Worm (Caenorhabditis elegans) whole organism, L4 larva: ENCODE measurements around the gene nlp-35.
A peak's percentile ranks its signal among the peaks of the same experiment; 100 is the strongest.

Source experiments
- F26F4.8 ChIP-seq: fragments of 200-800 bp; sonication (Bioruptor generic); conservative IDR thresholded peaks from 2 replicates; pipeline ENCODE4 v1.3.6; 2022; ENCODE audit warnings: missing genetic modification characterization, missing compliant biosample characterization
- F49E8.2 ChIP-seq: sonication (generic microtip); optimal IDR thresholded peaks from 2 replicates; lab custom pipeline; 2016; ENCODE audit warnings: missing compliant biosample characterization, mild to moderate bottlenecking, missing genetic modification characterization, borderline replicate concordance
- T26A8.4 ChIP-seq: fragments of 200-800 bp; sonication (Bioruptor generic); IDR thresholded peaks from 2 replicates; pipeline ENCODE4 v1.3.6; 2022; ENCODE audit warnings: missing genetic modification characterization, missing compliant biosample characterization
- Y75B8A.6 ChIP-seq: fragments of 200-800 bp; sonication (Bioruptor generic); IDR thresholded peaks from 2 replicates; pipeline ENCODE4 v1.3.6; 2022; ENCODE audit warnings: missing genetic modification reagents, missing genetic modification characterization, missing compliant biosample characterization
- aha-1 ChIP-seq: fragments of 150-350 bp; peaks from one replicate; lab custom pipeline; 2014; ENCODE audit warnings: missing biosample characterization, missing genetic modification characterization
- arid-1 ChIP-seq: fragments of 200-800 bp; sonication (Bioruptor generic); conservative IDR thresholded peaks from 2 replicates; pipeline ENCODE4 v1.3.6; 2022; ENCODE audit warnings: missing genetic modification reagents, missing genetic modification characterization, missing compliant biosample characterization
- ceh-20 ChIP-seq: fragments of 200-800 bp; sonication (Bioruptor generic); IDR thresholded peaks from 2 replicates; pipeline ENCODE4 v1.3.6; 2022; ENCODE audit warnings: missing genetic modification reagents, missing genetic modification characterization, missing compliant biosample characterization
- daf-16 ChIP-seq, 3 experiments: sonication (generic microtip); optimal IDR thresholded peaks; 2 replicates each; lab custom pipeline; 2016 to 2017; ENCODE audit warnings: missing genetic modification characterization in 3 of 3, missing genetic modification reagents in 3 of 3, mild to moderate bottlenecking in 2 of 3, missing compliant biosample characterization in 2 of 3, missing biosample characterization in 1 of 3, moderate library complexity in 1 of 3
- duxl-1 ChIP-seq: sonication (generic microtip); optimal IDR thresholded peaks from 2 replicates; lab custom pipeline; 2016; ENCODE audit warnings: mild to moderate bottlenecking, missing genetic modification characterization, moderate library complexity, missing compliant biosample characterization; ENCODE audit not compliant: poor library complexity
- fos-1 ChIP-seq: fragments of 150-350 bp; optimal IDR thresholded peaks from 2 replicates; lab custom pipeline; 2014; ENCODE audit warnings: missing biosample characterization, missing genetic modification characterization
- hlh-11 ChIP-seq: fragments of 200-800 bp; sonication (Bioruptor generic); optimal IDR thresholded peaks from 2 replicates; lab custom pipeline; 2018; ENCODE audit warnings: mild to moderate bottlenecking, missing genetic modification characterization, missing compliant biosample characterization
- jun-1 ChIP-seq: fragments of 150-350 bp; optimal IDR thresholded peaks from 2 replicates; lab custom pipeline; 2014; ENCODE audit warnings: missing biosample characterization, missing genetic modification reagents, missing genetic modification characterization
- lin-13 ChIP-seq: fragments of 150-350 bp; optimal IDR thresholded peaks from 2 replicates; lab custom pipeline; 2014; ENCODE audit warnings: missing biosample characterization, missing genetic modification reagents, missing genetic modification characterization
- lin-29 ChIP-seq: fragments of 200-800 bp; sonication (Bioruptor generic); IDR thresholded peaks from 2 replicates; pipeline ENCODE4 v1.3.6; 2022; ENCODE audit warnings: missing genetic modification reagents, missing genetic modification characterization, missing compliant biosample characterization
- lir-3 ChIP-seq: sonication (generic microtip); optimal IDR thresholded peaks from 2 replicates; lab custom pipeline; 2016; ENCODE audit warnings: mild to moderate bottlenecking, missing genetic modification characterization, missing compliant biosample characterization
- mdl-1 ChIP-seq, 2 experiments: fragments of 150-350 bp in 1 of 2; sonication (generic microtip) in 1 of 2; optimal IDR thresholded peaks; 2 replicates each; lab custom pipeline; 2014 to 2017; ENCODE audit warnings: missing biosample characterization in 2 of 2, missing genetic modification characterization in 2 of 2
- nhr-41 ChIP-seq: fragments of 200-800 bp; sonication (Bioruptor generic); IDR thresholded peaks from 2 replicates; pipeline ENCODE4 v1.3.6; 2022; ENCODE audit warnings: missing genetic modification reagents, missing genetic modification characterization, missing compliant biosample characterization
- nhr-6 ChIP-seq: fragments of 150-350 bp; optimal IDR thresholded peaks from 2 replicates; lab custom pipeline; 2014; ENCODE audit warnings: missing biosample characterization, missing genetic modification characterization
- nhr-77 ChIP-seq: fragments of 150-350 bp; optimal IDR thresholded peaks from 2 replicates; lab custom pipeline; 2014; ENCODE audit warnings: missing biosample characterization, missing genetic modification characterization
- spr-3 ChIP-seq: fragments of 200-800 bp; sonication (Bioruptor generic); optimal IDR thresholded peaks from 2 replicates; lab custom pipeline; 2018; ENCODE audit warnings: mild to moderate bottlenecking, missing genetic modification characterization, missing compliant biosample characterization
- unc-130 ChIP-seq: sonication (generic microtip); optimal IDR thresholded peaks from 2 replicates; lab custom pipeline; 2016; ENCODE audit warnings: missing genetic modification reagents, missing genetic modification characterization, missing compliant biosample characterization
- unc-39 ChIP-seq: sonication (generic microtip); optimal IDR thresholded peaks from 2 replicates; lab custom pipeline; 2017; ENCODE audit warnings: missing biosample characterization, missing genetic modification characterization
- zfp-2 ChIP-seq: sonication (generic microtip); optimal IDR thresholded peaks from 2 replicates; lab custom pipeline; 2016; ENCODE audit warnings: mild to moderate bottlenecking, missing genetic modification characterization, missing compliant biosample characterization
- ztf-7 ChIP-seq: fragments of 150-350 bp; optimal IDR thresholded peaks from 2 replicates; lab custom pipeline; 2014; ENCODE audit warnings: missing biosample characterization, missing genetic modification characterization

The nlp-35 gene

ce11 chrIV:9477135-9477928 lies 41.4 kb downstream of the nlp-35 start, which contains the start of gene wrt-3 (continued):
- peak; percentile 42 for TF ChIP-seq F49E8.2 (tag; lab: Kevin White, UChicago)
- TF ChIP-seq lir-3 = peak; percentile 80
- no peak for TF ChIP-seq mdl-1 (tag; optimal IDR thresholded peaks at IDR 0.05; lab: Kevin White, UChicago)
- TF ChIP-seq arid-1 (GFP tag; lab: Robert Waterston, UW) = peak; percentile 93
- no peak; the same call in 1 of the 2 replicates for TF ChIP-seq Y75B8A.6
- TF ChIP-seq nhr-41 (GFP tag; lab: Robert Waterston, UW) = peak; percentile 75; the same call in 1 of the 2 replicates
- TF ChIP-seq F26F4.8 (GFP tag; lab: Robert Waterston, UW) = peak; percentile 93
- TF ChIP-seq unc-130 (GFP tag; lab: Kevin White, UChicago) = peak; percentile 67
- TF ChIP-seq jun-1 (tag; lab: Kevin White, UChicago) = no peak
- peak; percentile 49; the same call in 1 of the 2 replicates for TF ChIP-seq lin-29 (GFP tag; lab: Robert Waterston, UW)
- no peak for TF ChIP-seq unc-39 (tag; lab: Kevin White, UChicago)
- TF ChIP-seq lin-13 = no peak
- TF ChIP-seq hlh-11 (tag; lab: Kevin White, UChicago) = no peak
- TF ChIP-seq spr-3 (GFP tag; lab: Kevin White, UChicago) = peak; percentile 81

DNA sequence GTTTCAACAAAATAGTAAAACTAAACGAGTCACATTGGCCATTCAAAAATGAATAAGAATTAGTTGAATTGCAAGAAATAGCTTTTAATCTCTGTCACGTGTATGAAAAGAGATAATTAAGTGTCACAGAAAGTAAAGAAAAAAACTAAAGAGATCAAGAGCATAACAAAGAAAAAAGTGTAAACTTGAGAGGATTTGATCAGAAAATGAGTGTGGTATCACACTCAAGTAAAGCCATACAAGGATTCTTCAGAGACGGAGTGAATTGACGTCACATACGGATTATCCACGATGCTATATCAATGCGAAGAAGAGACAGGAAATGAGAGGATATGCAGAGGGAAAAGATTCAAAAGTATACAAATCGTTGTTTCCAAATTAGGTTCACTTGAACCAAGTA lies 49.4 kb downstream of the nlp-35 start:
- no peak for TF ChIP-seq mdl-1 (tag; optimal IDR thresholded peaks at IDR 0.05; lab: Kevin White, UChicago)
- TF ChIP-seq zfp-2 (tag; lab: Kevin White, UChicago) = no peak
- TF ChIP-seq ceh-20 (GFP tag; lab: Robert Waterston, UW) = no peak
- TF ChIP-seq ztf-7 = no peak
- TF ChIP-seq aha-1 (tag; lab: Kevin White, UChicago) = no peak
- no peak for TF ChIP-seq lin-13
- TF ChIP-seq nhr-77 (tag; lab: Kevin White, UChicago) = no peak
- TF ChIP-seq Y75B8A.6 = no peak
- no peak for TF ChIP-seq fos-1
- TF ChIP-seq T26A8.4 = no peak
- no peak for TF ChIP-seq nhr-6
- no peak for TF ChIP-seq jun-1 (tag; lab: Kevin White, UChicago)
- no peak for TF ChIP-seq daf-16 (GFP tag; optimal IDR thresholded peaks at IDR 0.05; lab: Kevin White, UChicago)
- no peak for TF ChIP-seq daf-16 (tag; optimal IDR thresholded peaks at IDR 0.05; lab: Kevin White, UChicago)
- no peak for TF ChIP-seq duxl-1
